Fruit fly (Drosophila melanogaster) whole organism, adult: ENCODE measurements around the gene Mad.

Source experiments
- CG11617 ChIP-seq: fragments of 200-800 bp; sonication (Bioruptor generic); optimal IDR thresholded peaks from 2 replicates; lab custom pipeline; 2017; ENCODE audit warnings: mild to moderate bottlenecking, missing biosample characterization, missing genetic modification reagents, missing genetic modification characterization
- CG33017 ChIP-seq: fragments of 200-800 bp; sonication (Bioruptor generic); optimal IDR thresholded peaks from 2 replicates; lab custom pipeline; 2018; ENCODE audit warnings: missing biosample characterization, mild to moderate bottlenecking, missing genetic modification characterization, moderate library complexity
- CG5204 ChIP-seq: fragments of 200-800 bp; sonication (Bioruptor generic); optimal IDR thresholded peaks from 2 replicates; lab custom pipeline; 2016; ENCODE audit warnings: missing biosample characterization, missing genetic modification characterization
- CG7045 ChIP-seq: fragments of 200-800 bp; sonication (Bioruptor generic); optimal IDR thresholded peaks from 2 replicates; lab custom pipeline; 2017; ENCODE audit warnings: missing biosample characterization, mild to moderate bottlenecking, missing genetic modification characterization
- Clk ChIP-seq: fragments of 200-800 bp; sonication (Bioruptor generic); optimal IDR thresholded peaks from 2 replicates; lab custom pipeline; 2017; ENCODE audit warnings: missing biosample characterization, missing genetic modification characterization
- Crg-1 ChIP-seq: fragments of 200-800 bp; sonication (Bioruptor generic); optimal IDR thresholded peaks from 2 replicates; lab custom pipeline; 2016; ENCODE audit warnings: missing biosample characterization, missing genetic modification characterization
- Mnt ChIP-seq: fragments of 200-800 bp; sonication (Bioruptor generic); optimal IDR thresholded peaks from 2 replicates; lab custom pipeline; 2016; ENCODE audit warnings: missing biosample characterization, mild to moderate bottlenecking, missing genetic modification characterization
- cic ChIP-seq: fragments of 200-800 bp; sonication (Bioruptor generic); optimal IDR thresholded peaks from 2 replicates; lab custom pipeline; 2017; ENCODE audit warnings: missing biosample characterization, mild to moderate bottlenecking, missing genetic modification characterization, moderate library complexity
- kay ChIP-seq: fragments of 200-800 bp; sonication (Bioruptor generic); peaks from one replicate; lab custom pipeline; 2016; ENCODE audit warnings: missing biosample characterization, missing genetic modification characterization, borderline replicate concordance
- pad ChIP-seq: fragments of 200-800 bp; sonication (Bioruptor generic); optimal IDR thresholded peaks from 3 replicates; lab custom pipeline; 2017; ENCODE audit warnings: missing biosample characterization, missing genetic modification characterization, mild to moderate bottlenecking, moderate library complexity, missing genetic modification reagents

- no peak for TF ChIP-seq Clk (GFP tag; lab: Kevin White, UChicago)
- no peak for TF ChIP-seq CG5204 (GFP tag; lab: Kevin White, UChicago)
- TF ChIP-seq Mnt (GFP tag; lab: Kevin White, UChicago), result no peak
- TF ChIP-seq kay (GFP tag; lab: Kevin White, UChicago), result no peak
- TF ChIP-seq CG11617, result no peak
- no peak for TF ChIP-seq Crg-1 (GFP tag; lab: Kevin White, UChicago)
- TF ChIP-seq pad (GFP tag; lab: Kevin White, UChicago), result no peak
- TF ChIP-seq CG7045 (GFP tag; lab: Kevin White, UChicago), result no peak
- no peak for TF ChIP-seq CG33017
- no peak for TF ChIP-seq cic (GFP tag; lab: Kevin White, UChicago)
Measured at dm6 chr2L:3131641-3132040, 27.8 kb downstream of the Mad start.
